Fruit fly (Drosophila melanogaster): ENCODE measurements around the gene CG12279.

DNA sequence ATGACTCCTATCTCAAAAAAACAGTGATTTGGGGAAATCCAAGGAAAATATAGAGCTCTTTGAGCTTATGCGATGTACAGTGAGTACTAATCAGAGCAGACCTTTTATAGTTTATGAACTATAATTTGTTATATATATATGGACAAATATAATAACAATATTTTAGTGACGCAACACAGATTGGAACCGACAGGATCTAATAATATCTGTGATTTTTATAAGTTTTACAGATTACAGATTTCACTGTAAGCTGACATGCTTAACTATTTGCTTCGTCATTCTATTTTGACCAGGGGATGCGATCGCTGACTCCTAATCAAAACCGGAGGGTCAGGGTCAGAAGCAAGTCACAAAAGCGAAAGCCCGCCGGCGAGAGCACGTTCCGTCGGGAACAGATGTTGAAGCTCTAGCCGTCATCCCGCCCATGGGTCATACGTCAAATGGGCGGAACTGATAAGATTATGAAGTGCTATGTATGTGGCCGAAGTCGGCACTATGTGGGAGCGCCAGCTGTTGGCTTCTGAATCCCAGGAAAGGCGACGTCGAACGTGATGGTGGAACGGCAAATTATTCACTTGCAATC lies 30.8 kb upstream of the CG12279 start, which contains the start of gene Gnmt:
- no peak for TF ChIP-seq insv (optimal IDR thresholded peaks at IDR 0.05)
- TF ChIP-seq ttk (optimal IDR thresholded peaks at IDR 0.05) = no peak
- no peak for TF ChIP-seq Myc (optimal IDR thresholded peaks at IDR 0.05)
- TF ChIP-seq psq (optimal IDR thresholded peaks at IDR 0.05) = no peak
- no peak for TF ChIP-seq h (optimal IDR thresholded peaks at IDR 0.05)
